Worm (Caenorhabditis elegans): Measurements from ENCODE around the gene dnj-18.
"Not testable (repeated sequence)": the region's sequence is repeated elsewhere in the genome, so short reads cannot be mapped to it uniquely, and the experiment has no call there.

dnj-18 gene

DNA sequence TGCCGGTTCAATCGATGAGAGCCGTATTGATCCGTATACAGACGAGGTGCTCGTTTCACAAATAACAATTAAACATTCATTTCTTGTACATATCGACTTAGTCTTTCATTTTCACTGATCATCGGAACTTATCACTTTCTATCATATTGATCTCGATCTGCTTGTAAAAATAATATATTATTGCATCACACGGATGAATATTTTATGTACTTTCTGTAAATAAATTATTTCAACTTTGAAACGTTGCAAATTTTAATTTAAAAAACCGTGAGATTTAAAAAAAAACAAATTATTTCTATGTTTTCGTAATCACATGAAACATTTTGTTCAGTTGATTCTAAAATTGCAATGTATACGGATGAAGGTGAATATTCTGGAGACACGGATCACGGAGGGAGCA is 44.7 kb downstream of the dnj-18 start, which contains the start of gene twk-6:
twk-6 (plus strand) TSS at position 301 of the 400 bp plus-strand sequence.
- TF ChIP-seq nhr-2 (tag; optimal IDR thresholded peaks at IDR 0.05); flh-1 (GFP tag; optimal IDR thresholded peaks at IDR 0.05); ham-2 (GFP tag; optimal IDR thresholded peaks at IDR 0.05): not testable (repeated sequence)

DNA sequence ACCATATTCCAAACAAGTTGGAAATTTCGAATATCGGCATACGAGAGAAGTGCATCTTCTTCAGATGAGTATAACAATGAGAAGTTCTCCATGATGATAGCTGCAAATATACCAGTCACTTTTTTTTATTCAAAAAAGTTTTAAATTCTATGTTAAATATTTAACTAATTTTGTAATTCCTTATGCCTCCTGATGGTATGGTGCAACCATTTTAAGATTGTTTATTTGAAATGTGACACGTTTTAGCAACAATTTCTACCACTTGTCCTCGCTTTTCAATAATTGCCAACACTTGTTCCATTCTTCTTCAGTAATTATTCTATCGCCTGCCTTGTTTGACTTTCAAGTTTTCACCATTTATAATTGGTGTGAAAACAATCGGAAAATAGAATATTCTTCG is 48.0 kb downstream of the dnj-18 start, which contains the start of gene F17C8.6:
F17C8.6 (minus strand) TSS at position 101 of the 400 bp plus-strand sequence.
- TF ChIP-seq mls-2 (tag; optimal IDR thresholded peaks at IDR 0.05) (no peak), unc-62 (GFP tag; optimal IDR thresholded peaks at IDR 0.05) (no peak), nhr-12 (tag; optimal IDR thresholded peaks at IDR 0.05) (no peak), sptf-1 (tag; optimal IDR thresholded peaks at IDR 0.05) (no peak), ztf-11 (tag; optimal IDR thresholded peaks at IDR 0.05) (no peak), cnd-1 (tag; optimal IDR thresholded peaks at IDR 0.05) (no peak), mep-1 (tag; optimal IDR thresholded peaks at IDR 0.05) (no peak), ceh-39 (tag; optimal IDR thresholded peaks at IDR 0.05) (no peak), elt-1 (tag; optimal IDR thresholded peaks at IDR 0.05; ENCODE audit: borderline replicate concordance, insufficient read depth) (no peak), ceh-83 (GFP tag; optimal IDR thresholded peaks at IDR 0.05) (no peak), sem-2 (GFP tag; optimal IDR thresholded peaks at IDR 0.05) (no peak), tbx-8 (GFP tag; optimal IDR thresholded peaks at IDR 0.05) (no peak), unc-120 (tag; optimal IDR thresholded peaks at IDR 0.05; ENCODE audit: poor library complexity, severe bottlenecking) (no peak), bed-3 (GFP tag; optimal IDR thresholded peaks at IDR 0.05) (no peak), pha-4 (tag; optimal IDR thresholded peaks at IDR 0.05) (no peak), nhr-28 (tag; optimal IDR thresholded peaks at IDR 0.05) (no peak), ceh-43 (GFP tag; optimal IDR thresholded peaks at IDR 0.05) (no peak)

DNA sequence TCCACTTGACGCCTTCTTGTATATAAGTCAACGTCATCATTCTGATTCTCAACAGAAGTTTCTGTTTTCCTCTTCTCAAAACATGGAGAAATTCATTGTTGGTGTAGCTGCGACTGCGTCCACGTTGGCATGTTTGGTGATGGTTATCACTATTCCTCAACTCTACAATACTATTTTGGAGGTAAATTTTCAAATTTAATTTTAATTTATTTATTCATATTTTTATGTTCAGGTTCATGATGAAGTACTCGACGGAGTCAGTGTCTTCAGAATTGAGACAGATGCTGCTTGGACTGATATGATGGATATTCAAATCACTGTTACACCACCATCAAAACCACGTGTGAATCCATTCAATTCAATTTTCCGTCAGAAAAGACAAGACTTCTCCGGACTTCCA is 50.2 kb downstream of the dnj-18 start, which contains the start of gene col-89:
col-89 (plus strand) TSS at position 19 of the 400 bp plus-strand sequence.
- TF ChIP-seq nhr-2 (tag; optimal IDR thresholded peaks at IDR 0.05): no peak
- TF ChIP-seq mab-5 (tag; optimal IDR thresholded peaks at IDR 0.05): no peak
- TF ChIP-seq elt-1 (tag; optimal IDR thresholded peaks at IDR 0.05; ENCODE audit: borderline replicate concordance, insufficient read depth): no peak
- TF ChIP-seq drap-1 (GFP tag; optimal IDR thresholded peaks at IDR 0.05): no peak

DNA sequence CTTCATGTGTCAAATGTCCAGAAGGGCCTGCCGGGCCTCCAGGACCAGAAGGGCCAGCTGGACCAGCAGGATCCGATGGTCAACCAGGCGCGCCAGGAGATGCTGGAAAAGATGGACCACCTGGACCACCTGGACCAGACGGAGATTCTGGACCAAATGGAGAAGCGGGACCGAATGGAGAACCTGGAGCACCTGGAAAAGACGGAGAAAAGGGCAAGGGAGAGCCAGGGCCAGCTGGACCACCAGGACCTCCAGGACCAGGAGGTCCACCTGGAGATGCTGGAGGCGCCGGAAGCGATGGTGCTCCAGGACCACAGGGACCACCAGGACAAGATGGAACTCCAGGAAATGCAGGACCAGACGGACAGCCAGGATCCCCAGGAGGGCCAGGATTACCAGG is 50.7 kb downstream of the dnj-18 start:
- TF ChIP-seq unc-120 (tag; optimal IDR thresholded peaks at IDR 0.05; ENCODE audit: poor library complexity, severe bottlenecking) (no peak), lsy-2 (tag; optimal IDR thresholded peaks at IDR 0.05) (no peak), drap-1 (GFP tag; optimal IDR thresholded peaks at IDR 0.05) (no peak), unc-62 (GFP tag; optimal IDR thresholded peaks at IDR 0.05) (no peak), sem-2 (GFP tag; optimal IDR thresholded peaks at IDR 0.05) (no peak), bed-3 (GFP tag; optimal IDR thresholded peaks at IDR 0.05) (no peak), elt-3 (tag; optimal IDR thresholded peaks at IDR 0.05) (no peak), zip-8 (tag; optimal IDR thresholded peaks at IDR 0.05) (no peak), nhr-2 (tag; optimal IDR thresholded peaks at IDR 0.05) (no peak)

All from whole organism, mixed stage, embryonic.